Fruit fly (Drosophila melanogaster): ENCODE results near the gene FucTD.

DNA sequence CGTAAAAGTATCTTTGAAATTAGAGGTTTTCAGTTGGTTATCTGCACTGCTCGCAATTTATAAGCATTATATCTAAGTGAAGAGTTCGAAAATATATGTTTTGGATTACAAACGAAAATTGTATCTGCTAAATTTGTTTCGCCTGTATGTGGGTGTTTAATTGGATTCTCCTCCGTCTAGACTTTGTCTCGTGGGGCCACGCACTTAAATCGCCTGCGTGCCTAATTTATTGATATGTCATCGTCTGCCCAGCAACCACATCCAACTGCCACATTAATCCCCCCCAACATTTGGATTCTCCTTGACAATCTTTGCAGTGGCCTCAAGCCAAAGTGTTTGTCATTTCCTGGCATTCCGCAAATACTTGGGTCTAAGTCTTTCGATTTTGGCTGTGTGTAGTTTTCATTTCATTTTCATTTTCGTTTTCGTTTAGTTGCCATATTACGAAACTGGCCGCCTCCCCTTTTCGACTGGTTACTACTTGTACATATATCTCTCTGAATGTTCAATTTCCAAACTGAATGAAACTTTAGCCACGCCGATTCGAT, 37.9 kb upstream of the FucTD start:
- TF ChIP-seq EcR (GFP tag; optimal IDR thresholded peaks at IDR 0.05) (no peak), CG14655 (GFP tag; optimal IDR thresholded peaks at IDR 0.05) (no peak), CG4496 (GFP tag; IDR thresholded peaks at IDR 0.05) (no peak), Pif1B (GFP tag; optimal IDR thresholded peaks at IDR 0.05) (no peak), Ets98B (GFP tag; IDR thresholded peaks at IDR 0.05) (no peak), fd96Ca (GFP tag; IDR thresholded peaks at IDR 0.05) (no peak), D1 (tag; optimal IDR thresholded peaks at IDR 0.05) (no peak), rn (GFP tag; IDR thresholded peaks at IDR 0.05) (no peak), gl (tag; optimal IDR thresholded peaks at IDR 0.05) (no peak)

Measured in whole organism, pupa.